Fruit fly (Drosophila melanogaster): Measurements from ENCODE around the gene fid.

- no peak for TF ChIP-seq Sox102F (GFP tag; optimal IDR thresholded peaks at IDR 0.05)
- no peak for TF ChIP-seq CG8319 (GFP tag; optimal IDR thresholded peaks at IDR 0.05)
- TF ChIP-seq dsx (GFP tag; optimal IDR thresholded peaks at IDR 0.05; ENCODE audit: poor library complexity, severe bottlenecking), result no peak
- no peak for TF ChIP-seq eg (GFP tag; IDR thresholded peaks at IDR 0.05)
- TF ChIP-seq CG8632 (GFP tag; optimal IDR thresholded peaks at IDR 0.05), result no peak
Measured at dm6 chr3R:26023252-26023651, 53.4 kb downstream of the fid start.
